Fruit fly (Drosophila melanogaster) whole organism, prepupa: ENCODE data around the gene CG33642.

ENCODE experiments used
- CG16779 ChIP-seq: fragments of 200-800 bp; sonication (Bioruptor generic); optimal IDR thresholded peaks from 3 replicates; lab custom pipeline; 2017; ENCODE audit warnings: missing biosample characterization, mild to moderate bottlenecking, missing genetic modification characterization
- CG6163 ChIP-seq: fragments of 200-800 bp; sonication (Bioruptor generic); IDR thresholded peaks from 3 replicates; pipeline ENCODE4 v1.3.6; 2022; ENCODE audit warnings: missing biosample characterization, missing genetic modification characterization
- CG9139 ChIP-seq: fragments of 200-800 bp; sonication (Bioruptor generic); optimal IDR thresholded peaks from 3 replicates; lab custom pipeline; 2017; ENCODE audit warnings: missing biosample characterization, mild to moderate bottlenecking, missing genetic modification characterization
- achi ChIP-seq: fragments of 200-800 bp; sonication (Bioruptor generic); optimal IDR thresholded peaks from 3 replicates; lab custom pipeline; 2016; ENCODE audit warnings: missing biosample characterization, missing genetic modification characterization
- esn ChIP-seq: fragments of 200-800 bp; sonication (Bioruptor generic); optimal IDR thresholded peaks from 2 replicates; lab custom pipeline; 2016; ENCODE audit warnings: missing biosample characterization, mild to moderate bottlenecking, missing genetic modification characterization, moderate library complexity
- lz ChIP-seq: fragments of 200-800 bp; sonication (Bioruptor generic); optimal IDR thresholded peaks from 3 replicates; lab custom pipeline; 2016; ENCODE audit warnings: missing biosample characterization, missing genetic modification characterization
- net ChIP-seq: fragments of 200-800 bp; sonication (Bioruptor generic); optimal IDR thresholded peaks from 3 replicates; lab custom pipeline; 2016; ENCODE audit warnings: missing biosample characterization, missing genetic modification characterization

DNA sequence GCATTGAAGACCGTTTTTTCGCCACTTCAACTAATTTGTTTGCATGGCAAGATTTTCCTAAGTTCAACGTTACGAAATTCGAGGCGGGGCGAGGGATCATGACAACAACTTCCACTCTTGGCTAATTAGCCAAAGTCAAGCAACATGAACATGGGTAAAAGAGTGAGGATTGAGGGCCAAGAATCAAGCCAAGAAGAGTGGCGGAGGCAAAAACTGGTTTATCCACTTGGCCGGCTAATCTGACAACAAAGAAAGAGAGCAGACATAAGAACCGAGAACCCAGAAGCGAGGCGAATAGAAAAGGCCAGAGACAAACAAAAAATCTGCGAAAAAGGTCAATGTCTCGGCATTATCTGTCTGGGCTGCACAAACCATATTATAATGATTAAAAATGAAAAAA lies 22.9 kb downstream of the CG33642 start:
- TF ChIP-seq CG16779 (tag; lab: Kevin White, UChicago): no peak
- no peak for TF ChIP-seq esn (GFP tag; lab: Kevin White, UChicago)
- no peak for TF ChIP-seq CG9139 (GFP tag; lab: Kevin White, UChicago)
- TF ChIP-seq lz (GFP tag; lab: Kevin White, UChicago): no peak
- no peak for TF ChIP-seq achi (GFP tag; lab: Kevin White, UChicago)
- no peak for TF ChIP-seq net (GFP tag; lab: Kevin White, UChicago)
- no peak for TF ChIP-seq CG6163 (GFP tag; lab: Robert Waterston, UW)
